Worm (Caenorhabditis elegans) whole organism, L2 larva: ENCODE results near the gene pcca-1.
A peak's percentile ranks its signal among the peaks of the same experiment; 100 is the strongest.

Source experiments
- C34F6.9 ChIP-seq: fragments of 150-350 bp; optimal IDR thresholded peaks from 2 replicates; lab custom pipeline; 2014; ENCODE audit warnings: missing biosample characterization, missing genetic modification characterization
- F13H6.1 ChIP-seq: sonication (generic microtip); optimal IDR thresholded peaks from 2 replicates; lab custom pipeline; 2016; ENCODE audit warnings: missing genetic modification characterization, missing compliant biosample characterization
- Y55F3AM.14 ChIP-seq: fragments of 200-800 bp; sonication (Bioruptor generic); optimal IDR thresholded peaks from 2 replicates; lab custom pipeline; 2018; ENCODE audit warnings: mild to moderate bottlenecking, missing genetic modification characterization, missing compliant biosample characterization
- alr-1 ChIP-seq: fragments of 150-350 bp; optimal IDR thresholded peaks from 2 replicates; lab custom pipeline; 2014; ENCODE audit warnings: missing biosample characterization, missing genetic modification characterization
- ama-1 ChIP-seq: fragments of 150-350 bp; optimal IDR thresholded peaks from 2 replicates; lab custom pipeline; 2018; ENCODE audit warnings: inconsistent platforms
- blmp-1 ChIP-seq: sonication (generic microtip); optimal IDR thresholded peaks from 2 replicates; lab custom pipeline; 2017; ENCODE audit warnings: missing genetic modification characterization, mild to moderate bottlenecking, missing compliant biosample characterization, antibody characterized with exemption, moderate library complexity; ENCODE audit not compliant: insufficient read depth
- ceh-16 ChIP-seq: fragments of 150-350 bp; optimal IDR thresholded peaks from 2 replicates; lab custom pipeline; 2014; ENCODE audit warnings: missing biosample characterization, missing genetic modification characterization
- ceh-82 ChIP-seq: fragments of 150-350 bp; optimal IDR thresholded peaks from 2 replicates; lab custom pipeline; 2014; ENCODE audit warnings: missing biosample characterization, missing genetic modification characterization
- dmd-4 ChIP-seq: sonication (generic microtip); optimal IDR thresholded peaks from 2 replicates; lab custom pipeline; 2017; ENCODE audit warnings: missing biosample characterization, missing genetic modification characterization
- elt-3 ChIP-seq: sonication (generic microtip); optimal IDR thresholded peaks from 2 replicates; lab custom pipeline; 2017; ENCODE audit warnings: missing biosample characterization, missing genetic modification characterization
- gmeb-1 ChIP-seq: fragments of 150-350 bp; optimal IDR thresholded peaks from 2 replicates; lab custom pipeline; 2014; ENCODE audit warnings: missing biosample characterization, missing genetic modification characterization
- lin-11 ChIP-seq: fragments of 150-350 bp; sonication (generic microtip); optimal IDR thresholded peaks from 2 replicates; lab custom pipeline; 2014; ENCODE audit warnings: missing biosample characterization, missing genetic modification characterization, inconsistent platforms, mixed read lengths
- lin-13 ChIP-seq: fragments of 150-350 bp; optimal IDR thresholded peaks from 2 replicates; lab custom pipeline; 2014; ENCODE audit warnings: missing biosample characterization, missing genetic modification reagents, missing genetic modification characterization
- lin-39 ChIP-seq: fragments of 150-350 bp; optimal IDR thresholded peaks from 2 replicates; lab custom pipeline; 2014; ENCODE audit warnings: missing biosample characterization, missing genetic modification reagents, missing genetic modification characterization
- lsy-2 ChIP-seq, 2 experiments: fragments of 150-350 bp in 1 of 2; sonication (generic microtip) in 1 of 2; optimal IDR thresholded peaks; 2 replicates each; lab custom pipeline; 2014 to 2017; ENCODE audit warnings: missing biosample characterization in 2 of 2, missing genetic modification characterization in 2 of 2
- mab-5 ChIP-seq: fragments of 150-350 bp; optimal IDR thresholded peaks from 2 replicates; lab custom pipeline; 2014; ENCODE audit warnings: missing biosample characterization, missing genetic modification characterization
- mbf-1 ChIP-seq: sonication (generic microtip); optimal IDR thresholded peaks from 2 replicates; lab custom pipeline; 2017; ENCODE audit warnings: missing biosample characterization, missing genetic modification characterization
- mdl-1 ChIP-seq, 2 experiments: fragments of 150-350 bp in 1 of 2; sonication (generic microtip) in 1 of 2; optimal IDR thresholded peaks; 2 replicates each; lab custom pipeline; 2017; ENCODE audit warnings: missing biosample characterization in 2 of 2, missing genetic modification characterization in 2 of 2
- nhr-10 ChIP-seq: sonication (generic microtip); optimal IDR thresholded peaks from 2 replicates; lab custom pipeline; 2017; ENCODE audit warnings: missing biosample characterization, missing genetic modification characterization
- nhr-11 ChIP-seq: fragments of 150-350 bp; optimal IDR thresholded peaks from 2 replicates; lab custom pipeline; 2014; ENCODE audit warnings: missing biosample characterization, missing genetic modification characterization
- nhr-129 ChIP-seq: fragments of 150-350 bp; optimal IDR thresholded peaks from 2 replicates; lab custom pipeline; 2014; ENCODE audit warnings: missing biosample characterization, missing genetic modification characterization
- nhr-21 ChIP-seq: fragments of 150-350 bp; optimal IDR thresholded peaks from 2 replicates; lab custom pipeline; 2014; ENCODE audit warnings: missing biosample characterization, missing genetic modification characterization
- nhr-23 ChIP-seq: fragments of 150-350 bp; optimal IDR thresholded peaks from 2 replicates; lab custom pipeline; 2014; ENCODE audit warnings: missing biosample characterization, missing genetic modification reagents, missing genetic modification characterization
- nhr-237 ChIP-seq: fragments of 150-350 bp; optimal IDR thresholded peaks from 2 replicates; lab custom pipeline; 2014; ENCODE audit warnings: missing biosample characterization, missing genetic modification characterization
- nhr-25 ChIP-seq: fragments of 150-350 bp; sonication (generic microtip); optimal IDR thresholded peaks from 3 replicates; lab custom pipeline; 2014; ENCODE audit warnings: missing biosample characterization, missing genetic modification characterization
- nhr-6 ChIP-seq: fragments of 150-350 bp; optimal IDR thresholded peaks from 2 replicates; lab custom pipeline; 2014; ENCODE audit warnings: missing biosample characterization, missing genetic modification characterization
- sem-4 ChIP-seq: fragments of 150-350 bp; optimal IDR thresholded peaks from 2 replicates; lab custom pipeline; 2014; ENCODE audit warnings: missing biosample characterization, missing genetic modification reagents, missing genetic modification characterization
- skn-1 ChIP-seq: sonication (generic microtip); optimal IDR thresholded peaks from 2 replicates; lab custom pipeline; 2017; ENCODE audit warnings: missing biosample characterization, missing genetic modification characterization
- sma-9 ChIP-seq, 2 experiments: fragments of 150-350 bp in 1 of 2; sonication (generic microtip) in 1 of 2; optimal IDR thresholded peaks; 2 replicates each; lab custom pipeline; 2014 to 2016; ENCODE audit warnings: missing genetic modification characterization in 2 of 2, mild to moderate bottlenecking in 1 of 2, missing biosample characterization in 1 of 2, missing compliant biosample characterization in 1 of 2, missing genetic modification reagents in 1 of 2, moderate library complexity in 1 of 2
- unc-39 ChIP-seq: fragments of 150-350 bp; optimal IDR thresholded peaks from 2 replicates; lab custom pipeline; 2014; ENCODE audit warnings: missing biosample characterization, missing genetic modification characterization
- unc-55 ChIP-seq: fragments of 150-350 bp; sonication (generic microtip); optimal IDR thresholded peaks from 3 replicates; lab custom pipeline; 2014; ENCODE audit warnings: missing biosample characterization, missing genetic modification reagents, missing genetic modification characterization
- zag-1 ChIP-seq: fragments of 150-350 bp; optimal IDR thresholded peaks from 2 replicates; lab custom pipeline; 2014; ENCODE audit warnings: missing biosample characterization, missing genetic modification characterization
- ztf-11 ChIP-seq: sonication (generic microtip); optimal IDR thresholded peaks from 2 replicates; lab custom pipeline; 2017; ENCODE audit warnings: missing biosample characterization, missing genetic modification characterization

Gene pcca-1

ce11 chrX:7652308-7652707 lies 8.5 kb downstream of the pcca-1 start:
- no peak for TF ChIP-seq sma-9 (GFP tag; optimal IDR thresholded peaks at IDR 0.05; lab: Kevin White, UChicago)
- TF ChIP-seq sma-9 (tag; optimal IDR thresholded peaks at IDR 0.05; lab: Kevin White, UChicago), result no peak
- TF ChIP-seq elt-3 (tag; lab: Kevin White, UChicago), result no peak
- no peak for TF ChIP-seq ztf-11
- no peak for TF ChIP-seq lin-11
- TF ChIP-seq unc-39 (tag; lab: Kevin White, UChicago), result no peak
- TF ChIP-seq nhr-23 (tag; lab: Kevin White, UChicago), result no peak
- TF ChIP-seq mab-5 (tag; lab: Kevin White, UChicago), result no peak
- no peak for TF ChIP-seq lin-39 (tag; lab: Kevin White, UChicago)
- no peak for TF ChIP-seq sem-4 (tag; lab: Kevin White, UChicago)
- TF ChIP-seq gmeb-1 (tag; lab: Kevin White, UChicago), result no peak
- no peak for TF ChIP-seq zag-1 (tag; lab: Kevin White, UChicago)
- TF ChIP-seq ceh-16, result no peak
- TF ChIP-seq nhr-237 (tag; lab: Kevin White, UChicago), result no peak
- TF ChIP-seq mbf-1 (tag; lab: Kevin White, UChicago), result no peak

- peak; percentile 31 for TF ChIP-seq F13H6.1 (tag; lab: Kevin White, UChicago)
- no peak for TF ChIP-seq nhr-10
- TF ChIP-seq mdl-1 (tag; optimal IDR thresholded peaks at IDR 0.05; lab: Kevin White, UChicago), result peak in 1 of 2 experiments; percentile 24
- TF ChIP-seq sma-9 (GFP tag; optimal IDR thresholded peaks at IDR 0.05; lab: Kevin White, UChicago), result no peak
- TF ChIP-seq sma-9 (tag; optimal IDR thresholded peaks at IDR 0.05; lab: Kevin White, UChicago), result no peak
- no peak for TF ChIP-seq blmp-1 (tag; lab: Kevin White, UChicago)
- no peak for TF ChIP-seq nhr-21
Measured at ce11 chrX:7651219-7651958, 9.4 kb downstream of the pcca-1 start.

ce11 chrX:7645313-7645712 lies 15.5 kb downstream of the pcca-1 start, which contains the start of gene F26A10.2:
F26A10.2 (minus strand) TSS chrX:7645413.
- TF ChIP-seq zag-1 (tag; lab: Kevin White, UChicago) (no peak), Y55F3AM.14 (GFP tag; lab: Kevin White, UChicago) (no peak), nhr-129 (tag; lab: Kevin White, UChicago) (no peak), alr-1 (tag; lab: Kevin White, UChicago) (no peak), dmd-4 (tag; lab: Kevin White, UChicago) (no peak), ama-1 (lab: Kevin White, UChicago) (no peak), mab-5 (tag; lab: Kevin White, UChicago) (no peak), ceh-82 (tag; lab: Kevin White, UChicago) (no peak), nhr-25 (tag; lab: Kevin White, UChicago) (no peak), mdl-1 (tag; optimal IDR thresholded peaks at IDR 0.05; lab: Kevin White, UChicago) (no peak), nhr-11 (no peak), lsy-2 (tag; optimal IDR thresholded peaks at IDR 0.05; lab: Kevin White, UChicago) (no peak), nhr-6 (no peak), lin-13 (no peak), sem-4 (tag; lab: Kevin White, UChicago) (no peak), unc-39 (tag; lab: Kevin White, UChicago) (no peak), lin-11 (no peak), blmp-1 (tag; lab: Kevin White, UChicago) (no peak)

- TF ChIP-seq lin-13, result no peak
- no peak for TF ChIP-seq ama-1 (lab: Kevin White, UChicago)
- no peak for TF ChIP-seq lsy-2 (tag; optimal IDR thresholded peaks at IDR 0.05; lab: Kevin White, UChicago)
- no peak for TF ChIP-seq F13H6.1 (tag; lab: Kevin White, UChicago)
- TF ChIP-seq mdl-1 (tag; optimal IDR thresholded peaks at IDR 0.05; lab: Kevin White, UChicago), result no peak
- TF ChIP-seq unc-39 (tag; lab: Kevin White, UChicago), result no peak
- no peak for TF ChIP-seq C34F6.9 (tag; lab: Kevin White, UChicago)
- no peak for TF ChIP-seq nhr-237 (tag; lab: Kevin White, UChicago)
- no peak for TF ChIP-seq skn-1 (tag; lab: Kevin White, UChicago)
- no peak for TF ChIP-seq zag-1 (tag; lab: Kevin White, UChicago)
- TF ChIP-seq unc-55 (GFP tag; lab: Kevin White, UChicago), result no peak
- TF ChIP-seq lin-39 (tag; lab: Kevin White, UChicago), result no peak
- no peak for TF ChIP-seq nhr-21
Measured at ce11 chrX:7640811-7641210, 20.0 kb downstream of the pcca-1 start.
